Worm (Caenorhabditis elegans) whole organism, late embryonic: ENCODE measurements around the gene cst-1.
"Not testable (repeated sequence)": the region's sequence is repeated elsewhere in the genome, so short reads cannot be mapped to it uniquely, and the experiment has no call there.

Experiments used
- Y22D7AL.16 ChIP-seq: sonication (generic microtip); optimal IDR thresholded peaks from 2 replicates; lab custom pipeline; 2016; ENCODE audit warnings: missing genetic modification characterization, missing compliant biosample characterization
- ahr-1 ChIP-seq: sonication (generic microtip); optimal IDR thresholded peaks from 2 replicates; lab custom pipeline; 2016; ENCODE audit warnings: missing genetic modification characterization, missing compliant biosample characterization
- ama-1 ChIP-seq: fragments of 150-350 bp; optimal IDR thresholded peaks from 2 replicates; lab custom pipeline; 2014
- ceh-18 ChIP-seq: sonication (generic microtip); optimal IDR thresholded peaks from 2 replicates; lab custom pipeline; 2016; ENCODE audit warnings: missing genetic modification characterization, missing compliant biosample characterization
- ceh-2 ChIP-seq: sonication (generic microtip); optimal IDR thresholded peaks from 2 replicates; lab custom pipeline; 2016; ENCODE audit warnings: missing genotype, missing genetic modification characterization, missing compliant biosample characterization
- ceh-22 ChIP-seq: sonication (generic microtip); optimal IDR thresholded peaks from 2 replicates; lab custom pipeline; 2017; ENCODE audit warnings: missing biosample characterization, missing genetic modification characterization
- ceh-34 ChIP-seq: sonication (generic microtip); optimal IDR thresholded peaks from 2 replicates; lab custom pipeline; 2016; ENCODE audit warnings: mild to moderate bottlenecking, missing genetic modification characterization, missing compliant biosample characterization
- ceh-45 ChIP-seq: fragments of 200-800 bp; sonication (Bioruptor generic); IDR thresholded peaks from 2 replicates; pipeline ENCODE4 v1.3.6; 2022; ENCODE audit warnings: missing genetic modification reagents, missing genetic modification characterization, missing compliant biosample characterization
- ceh-48 ChIP-seq: sonication (generic microtip); optimal IDR thresholded peaks from 2 replicates; lab custom pipeline; 2016; ENCODE audit warnings: missing genetic modification characterization, inconsistent platforms, missing compliant biosample characterization
- ceh-6 ChIP-seq: fragments of 200-800 bp; sonication (Bioruptor generic); optimal IDR thresholded peaks from 2 replicates; lab custom pipeline; 2018; ENCODE audit warnings: mild to moderate bottlenecking, missing genetic modification characterization, missing compliant biosample characterization
- che-1 ChIP-seq: sonication (generic microtip); optimal IDR thresholded peaks from 2 replicates; lab custom pipeline; 2016; ENCODE audit warnings: mild to moderate bottlenecking, missing genetic modification characterization, missing compliant biosample characterization
- elt-4 ChIP-seq: sonication (generic microtip); optimal IDR thresholded peaks from 2 replicates; lab custom pipeline; 2016; ENCODE audit warnings: missing genetic modification characterization, missing compliant biosample characterization
- ets-4 ChIP-seq: sonication (generic microtip); optimal IDR thresholded peaks from 2 replicates; lab custom pipeline; 2016; ENCODE audit warnings: missing genetic modification characterization, missing compliant biosample characterization
- eyg-1 ChIP-seq: sonication (generic microtip); optimal IDR thresholded peaks from 2 replicates; lab custom pipeline; 2016; ENCODE audit warnings: missing genotype, missing genetic modification characterization, missing compliant biosample characterization
- fax-1 ChIP-seq: sonication (generic microtip); optimal IDR thresholded peaks from 2 replicates; lab custom pipeline; 2016; ENCODE audit warnings: missing genotype, missing genetic modification characterization, missing compliant biosample characterization
- gmeb-2 ChIP-seq: sonication (generic microtip); optimal IDR thresholded peaks from 2 replicates; lab custom pipeline; 2016; ENCODE audit warnings: missing genetic modification characterization, inconsistent platforms, missing compliant biosample characterization
- hlh-13 ChIP-seq: fragments of 200-800 bp; sonication (Bioruptor generic); optimal IDR thresholded peaks from 2 replicates; lab custom pipeline; 2018; ENCODE audit warnings: mild to moderate bottlenecking, missing genetic modification characterization, missing compliant biosample characterization
- hlh-30 ChIP-seq: sonication (generic microtip); optimal IDR thresholded peaks from 2 replicates; lab custom pipeline; 2017; ENCODE audit warnings: antibody characterized with exemption, missing genetic modification characterization, missing compliant biosample characterization; ENCODE audit not compliant: insufficient read depth
- madf-2 ChIP-seq: sonication (generic microtip); optimal IDR thresholded peaks from 2 replicates; lab custom pipeline; 2017; ENCODE audit warnings: missing genetic modification characterization, missing compliant biosample characterization
- mec-3 ChIP-seq: sonication (generic microtip); optimal IDR thresholded peaks from 2 replicates; lab custom pipeline; 2016; ENCODE audit warnings: borderline replicate concordance, missing genetic modification characterization, missing compliant biosample characterization
- nhr-232 ChIP-seq: sonication (generic microtip); optimal IDR thresholded peaks from 2 replicates; lab custom pipeline; 2016; ENCODE audit warnings: missing genetic modification characterization, missing compliant biosample characterization
- npax-4 ChIP-seq: sonication (generic microtip); optimal IDR thresholded peaks from 2 replicates; lab custom pipeline; 2016; ENCODE audit warnings: missing genetic modification characterization, missing compliant biosample characterization
- odd-2 ChIP-seq: sonication (generic microtip); optimal IDR thresholded peaks from 2 replicates; lab custom pipeline; 2017; ENCODE audit warnings: antibody characterized with exemption, mild to moderate bottlenecking, missing genetic modification characterization, missing compliant biosample characterization
- pat-9 ChIP-seq: fragments of 200-800 bp; sonication (Bioruptor generic); optimal IDR thresholded peaks from 2 replicates; lab custom pipeline; 2018; ENCODE audit warnings: mild to moderate bottlenecking, missing genetic modification characterization, moderate library complexity, missing compliant biosample characterization
- pax-1 ChIP-seq: fragments of 150-350 bp; optimal IDR thresholded peaks from 2 replicates; lab custom pipeline; 2014; ENCODE audit warnings: missing biosample characterization, missing genetic modification characterization
- pha-4 ChIP-seq: fragments of 150-350 bp; optimal IDR thresholded peaks from 2 replicates; lab custom pipeline; 2018; ENCODE audit warnings: missing biosample characterization, missing genetic modification reagents, missing genetic modification characterization
- pqm-1 ChIP-seq: sonication (generic microtip); optimal IDR thresholded peaks from 2 replicates; lab custom pipeline; 2016; ENCODE audit warnings: missing genetic modification characterization, missing compliant biosample characterization
- sdc-2 ChIP-seq: sonication (generic microtip); optimal IDR thresholded peaks from 2 replicates; lab custom pipeline; 2016; ENCODE audit warnings: missing genotype, missing genetic modification characterization, missing compliant biosample characterization
- sox-4 ChIP-seq: sonication (generic microtip); optimal IDR thresholded peaks from 2 replicates; lab custom pipeline; 2017; ENCODE audit warnings: mild to moderate bottlenecking, missing genetic modification characterization, inconsistent platforms, missing compliant biosample characterization
- syd-9 ChIP-seq: sonication (generic microtip); optimal IDR thresholded peaks from 2 replicates; lab custom pipeline; 2016; ENCODE audit warnings: mild to moderate bottlenecking, missing genetic modification characterization, moderate library complexity, missing compliant biosample characterization
- tbx-2 ChIP-seq: sonication (generic microtip); optimal IDR thresholded peaks from 2 replicates; lab custom pipeline; 2016; ENCODE audit warnings: missing genetic modification characterization, missing compliant biosample characterization
- tbx-7 ChIP-seq: sonication (generic microtip); optimal IDR thresholded peaks from 2 replicates; lab custom pipeline; 2016; ENCODE audit warnings: missing genotype, missing genetic modification characterization, missing compliant biosample characterization
- unc-42 ChIP-seq: sonication (generic microtip); optimal IDR thresholded peaks from 2 replicates; lab custom pipeline; 2016; ENCODE audit warnings: missing genotype, missing genetic modification characterization, missing compliant biosample characterization
- unc-55 ChIP-seq: sonication (generic microtip); optimal IDR thresholded peaks from 2 replicates; lab custom pipeline; 2017; ENCODE audit warnings: missing biosample characterization, missing genetic modification reagents, missing genetic modification characterization

Gene cst-1

ce11 chrX:4339332-4339731 lies at the start of gene cst-1:
Gene cst-1, plus strand, starts transcription at chrX:4339632.
- not testable (repeated sequence) for TF ChIP-seq ceh-34; hlh-13 (GFP tag; lab: Kevin White, UChicago); sdc-2 (tag; lab: Kevin White, UChicago)
- TF ChIP-seq, all 69 proteins: peak for 0; not testable (repeated sequence) for 69

- no peak for TF ChIP-seq ama-1 (lab: Kevin White, UChicago)
- TF ChIP-seq, all 69 proteins: peak for 0
Measured at ce11 chrX:4289805-4290204, 49.6 kb upstream of the cst-1 start.

- TF ChIP-seq che-1 (tag; lab: Kevin White, UChicago) (peak; percentile 40), hlh-30 (tag; lab: Kevin White, UChicago) (no peak), elt-4 (tag; lab: Kevin White, UChicago) (no peak)
Measured at ce11 chrX:4294957-4295356, 44.5 kb upstream of the cst-1 start.

DNA sequence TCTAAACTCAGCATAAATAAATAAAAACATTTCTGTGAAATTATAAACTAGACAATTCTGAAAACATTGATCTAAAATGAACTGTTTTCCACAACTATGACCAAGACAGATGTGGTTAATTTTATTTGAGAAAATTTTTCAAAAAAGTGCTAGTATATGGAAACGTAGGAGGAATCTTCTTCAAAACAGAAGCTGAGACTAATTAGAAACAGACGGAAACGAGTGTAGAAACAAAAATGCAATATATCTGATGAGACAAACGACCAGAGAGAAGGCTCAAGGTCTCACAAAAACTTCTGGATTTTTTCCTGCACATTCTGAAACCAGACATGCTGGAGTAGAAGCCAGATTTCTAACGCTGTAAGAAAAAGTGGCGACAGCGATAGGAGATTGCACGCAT lies 43.5 kb upstream of the cst-1 start:
- TF ChIP-seq syd-9 (tag; lab: Kevin White, UChicago) (no peak), ceh-18 (tag; lab: Kevin White, UChicago) (no peak), madf-2 (no peak), odd-2 (tag; lab: Kevin White, UChicago) (no peak), Y22D7AL.16 (tag; lab: Kevin White, UChicago) (no peak), unc-42 (tag; lab: Kevin White, UChicago) (no peak), ceh-22 (tag; lab: Kevin White, UChicago) (no peak), pha-4 (tag; lab: Kevin White, UChicago) (no peak), unc-55 (no peak), ets-4 (tag; lab: Kevin White, UChicago) (no peak), pat-9 (tag; lab: Kevin White, UChicago) (no peak), tbx-7 (tag; lab: Kevin White, UChicago) (no peak), nhr-232 (tag; lab: Kevin White, UChicago) (no peak), sox-4 (no peak), eyg-1 (tag; lab: Kevin White, UChicago) (no peak)

- TF ChIP-seq tbx-2 (no peak), ceh-2 (tag; lab: Kevin White, UChicago) (no peak), npax-4 (tag; lab: Kevin White, UChicago) (no peak)
- TF ChIP-seq, all 69 proteins: peak for 0
Measured at ce11 chrX:4297452-4297851, 42.0 kb upstream of the cst-1 start, which contains the start of gene paf-2. Gene paf-2, minus strand, starts transcription at chrX:4297741.

ce11 chrX:4303200-4303599 lies 36.2 kb upstream of the cst-1 start:
- TF ChIP-seq ceh-6 (GFP tag; lab: Kevin White, UChicago) (no peak), mec-3 (tag; lab: Kevin White, UChicago) (no peak), fax-1 (tag; lab: Kevin White, UChicago) (no peak), gmeb-2 (no peak), ets-4 (tag; lab: Kevin White, UChicago) (no peak), madf-2 (no peak)

- TF ChIP-seq gmeb-2: no peak
- no peak for TF ChIP-seq ahr-1
- no peak for TF ChIP-seq ceh-45 (GFP tag; lab: Robert Waterston, UW)
- no peak for TF ChIP-seq ceh-22 (tag; lab: Kevin White, UChicago)
- TF ChIP-seq fax-1 (tag; lab: Kevin White, UChicago): no peak
- no peak for TF ChIP-seq pax-1 (tag; lab: Kevin White, UChicago)
- no peak for TF ChIP-seq ceh-48 (tag; lab: Kevin White, UChicago)
- TF ChIP-seq pqm-1: no peak
Measured at ce11 chrX:4306861-4307260, 32.6 kb upstream of the cst-1 start, which contains the start of gene pqn-15. Gene pqn-15, minus strand, starts transcription at chrX:4306961.
